Fruit fly (Drosophila melanogaster) whole organism, embryonic: ENCODE data around the gene TwdlX.

Experiments used
- Abd-B ChIP-seq: fragments of 200-800 bp; sonication (Bioruptor generic); optimal IDR thresholded peaks from 2 replicates; lab custom pipeline; 2018; ENCODE audit warnings: missing biosample characterization, mild to moderate bottlenecking, missing genetic modification characterization, moderate library complexity
- CG13894 ChIP-seq: fragments of 200-800 bp; sonication (Bioruptor generic); optimal IDR thresholded peaks from 3 replicates; lab custom pipeline; 2018; ENCODE audit warnings: missing biosample characterization, mild to moderate bottlenecking, missing genetic modification characterization, moderate library complexity
- CG15269 ChIP-seq: fragments of 200-800 bp; sonication (Bioruptor generic); optimal IDR thresholded peaks from 2 replicates; lab custom pipeline; 2018; ENCODE audit warnings: missing biosample characterization, mild to moderate bottlenecking, missing genetic modification characterization, moderate library complexity
- CG16779 ChIP-seq: fragments of 200-800 bp; sonication (Bioruptor generic); IDR thresholded peaks from 2 replicates; pipeline ENCODE4 v1.3.6; 2022; ENCODE audit warnings: missing biosample characterization, missing genetic modification characterization
- CG18599 ChIP-seq: fragments of 200-800 bp; sonication (Bioruptor generic); optimal IDR thresholded peaks from 3 replicates; lab custom pipeline; 2017; ENCODE audit warnings: missing biosample characterization, missing genetic modification characterization, mild to moderate bottlenecking, moderate library complexity, missing genetic modification reagents
- CG2116 ChIP-seq: fragments of 200-800 bp; sonication (Bioruptor generic); optimal IDR thresholded peaks from 3 replicates; lab custom pipeline; 2018; ENCODE audit warnings: missing biosample characterization, mild to moderate bottlenecking, missing genetic modification characterization
- CG2129 ChIP-seq: fragments of 200-800 bp; sonication (Bioruptor generic); IDR thresholded peaks from 2 replicates; pipeline ENCODE4 v1.3.6; 2022; ENCODE audit warnings: missing biosample characterization, missing genetic modification characterization; ENCODE audit not compliant: partially characterized antibody
- CG34376 ChIP-seq: fragments of 200-800 bp; sonication (Bioruptor generic); optimal IDR thresholded peaks from 2 replicates; lab custom pipeline; 2018; ENCODE audit warnings: missing biosample characterization, mild to moderate bottlenecking, missing genetic modification characterization
- CG4282 ChIP-seq: fragments of 200-800 bp; sonication (Bioruptor generic); optimal IDR thresholded peaks from 2 replicates; lab custom pipeline; 2016; ENCODE audit warnings: missing biosample characterization, missing genetic modification characterization
- CG4617 ChIP-seq: fragments of 200-800 bp; sonication (Bioruptor generic); optimal IDR thresholded peaks from 3 replicates; lab custom pipeline; 2016; ENCODE audit warnings: missing biosample characterization, missing genetic modification characterization, borderline replicate concordance
- CG6854 ChIP-seq: fragments of 200-800 bp; sonication (Bioruptor generic); optimal IDR thresholded peaks from 3 replicates; lab custom pipeline; 2017; ENCODE audit warnings: missing biosample characterization, mild to moderate bottlenecking, missing genetic modification characterization
- CG7745 ChIP-seq: fragments of 200-800 bp; sonication (Bioruptor generic); optimal IDR thresholded peaks from 2 replicates; lab custom pipeline; 2018; ENCODE audit warnings: missing biosample characterization, mild to moderate bottlenecking, missing genetic modification characterization, moderate library complexity
- CG9817 ChIP-seq: fragments of 200-800 bp; sonication (Bioruptor generic); optimal IDR thresholded peaks from 2 replicates; lab custom pipeline; 2018; ENCODE audit warnings: missing biosample characterization, mild to moderate bottlenecking, missing genetic modification characterization, moderate library complexity
- CkIIα-i1 ChIP-seq: fragments of 200-800 bp; sonication (Bioruptor generic); IDR thresholded peaks from 2 replicates; pipeline ENCODE4 v1.3.6; 2022; ENCODE audit warnings: missing biosample characterization, missing genetic modification characterization
- D19A ChIP-seq: fragments of 200-800 bp; optimal IDR thresholded peaks from 3 replicates; lab custom pipeline; 2019; ENCODE audit warnings: missing biosample characterization, mild to moderate bottlenecking, missing genetic modification characterization, moderate library complexity
- Dfd ChIP-seq, 2 experiments: fragments of >200 bp; optimal IDR thresholded peaks; 2 replicates each; lab custom pipeline; 2017; ENCODE audit warnings: missing biosample characterization in 2 of 2, missing genetic modification characterization in 2 of 2
- ERR ChIP-seq: fragments of 200-800 bp; sonication (Bioruptor generic); optimal IDR thresholded peaks from 2 replicates; lab custom pipeline; 2016; ENCODE audit warnings: missing biosample characterization, missing genetic modification characterization
- HmgD ChIP-seq: fragments of 200-800 bp; sonication (Bioruptor generic); optimal IDR thresholded peaks from 3 replicates; lab custom pipeline; 2016; ENCODE audit warnings: missing biosample characterization, missing genetic modification characterization
- Kr ChIP-seq: fragments of 200-800 bp; sonication (Bioruptor generic); optimal IDR thresholded peaks from 2 replicates; lab custom pipeline; 2017; ENCODE audit warnings: missing biosample characterization, mild to moderate bottlenecking, missing genetic modification characterization
- Med ChIP-seq: fragments of 200-800 bp; sonication (Bioruptor generic); peaks from one replicate; lab custom pipeline; 2016; ENCODE audit warnings: missing biosample characterization, missing genetic modification characterization, mild to moderate bottlenecking, inconsistent platforms, moderate library complexity
- NK7.1 ChIP-seq: fragments of 200-800 bp; sonication (Bioruptor generic); optimal IDR thresholded peaks from 3 replicates; lab custom pipeline; 2016; ENCODE audit warnings: missing biosample characterization, missing genetic modification characterization
- PHDP ChIP-seq: fragments of 200-800 bp; sonication (Bioruptor generic); optimal IDR thresholded peaks from 3 replicates; lab custom pipeline; 2018; ENCODE audit warnings: missing biosample characterization, mild to moderate bottlenecking, missing genetic modification characterization, moderate library complexity
- Pdp1 ChIP-seq, 2 experiments: fragments of 200-800 bp; sonication (Bioruptor generic); optimal IDR thresholded peaks; 3 replicates each; lab custom pipeline; 2016; ENCODE audit warnings: missing biosample characterization in 2 of 2, missing genetic modification characterization in 2 of 2, mild to moderate bottlenecking in 1 of 2, moderate library complexity in 1 of 2
- br ChIP-seq: fragments of >200 bp; optimal IDR thresholded peaks from 2 replicates; lab custom pipeline; 2017
- chn ChIP-seq: fragments of 200-800 bp; sonication (Bioruptor generic); optimal IDR thresholded peaks from 2 replicates; lab custom pipeline; 2016; ENCODE audit warnings: missing biosample characterization, missing genetic modification characterization
- dmrt99B ChIP-seq: fragments of 200-800 bp; sonication (Bioruptor generic); optimal IDR thresholded peaks from 2 replicates; lab custom pipeline; 2018; ENCODE audit warnings: missing biosample characterization, mild to moderate bottlenecking, missing genetic modification characterization, moderate library complexity
- exex ChIP-seq: fragments of 200-800 bp; sonication (Bioruptor generic); optimal IDR thresholded peaks from 4 replicates; lab custom pipeline; 2018; ENCODE audit warnings: missing biosample characterization, mild to moderate bottlenecking, missing genetic modification characterization, moderate library complexity
- grn ChIP-seq: fragments of 200-800 bp; sonication (Bioruptor generic); optimal IDR thresholded peaks from 3 replicates; lab custom pipeline; 2017; ENCODE audit warnings: missing biosample characterization, missing genetic modification characterization
- ind ChIP-seq: fragments of 200-800 bp; sonication (Bioruptor generic); optimal IDR thresholded peaks from 3 replicates; lab custom pipeline; 2016; ENCODE audit warnings: missing biosample characterization, missing genetic modification characterization
- kni ChIP-seq: fragments of 200-800 bp; sonication (Bioruptor generic); optimal IDR thresholded peaks from 3 replicates; lab custom pipeline; 2017; ENCODE audit warnings: mild to moderate bottlenecking, missing biosample characterization, missing genetic modification reagents, missing genetic modification characterization
- mirr ChIP-seq: fragments of 200-800 bp; sonication (Bioruptor generic); optimal IDR thresholded peaks from 3 replicates; lab custom pipeline; 2018; ENCODE audit warnings: missing biosample characterization, mild to moderate bottlenecking, missing genetic modification characterization
- pan ChIP-seq, 4 experiments: fragments of >200 bp in 3 of 4; fragments of 200-800 bp in 1 of 4; sonication (Bioruptor generic) in 1 of 4; optimal IDR thresholded peaks in 3 of 4; IDR thresholded peaks in 1 of 4; 2 replicates each; pipeline versions ENCODE4 v1.3.6 to Lab custom; 2017 to 2022; ENCODE audit warnings: missing biosample characterization in 2 of 4, missing genetic modification characterization in 2 of 4, mixed read lengths in 1 of 4
- pb ChIP-seq: fragments of 200-800 bp; sonication (Bioruptor generic); optimal IDR thresholded peaks from 3 replicates; lab custom pipeline; 2016; ENCODE audit warnings: missing biosample characterization, missing genetic modification characterization
- pho ChIP-seq: fragments of 200-800 bp; sonication (Bioruptor generic); optimal IDR thresholded peaks from 2 replicates; lab custom pipeline; 2016; ENCODE audit warnings: missing biosample characterization, missing genetic modification characterization
- pum ChIP-seq: fragments of 200-800 bp; sonication (Bioruptor generic); optimal IDR thresholded peaks from 2 replicates; lab custom pipeline; 2016; ENCODE audit warnings: missing biosample characterization, missing genetic modification characterization
- ranshi ChIP-seq: fragments of 200-800 bp; sonication (Bioruptor generic); IDR thresholded peaks from 2 replicates; pipeline ENCODE4 v1.3.6; 2022; ENCODE audit warnings: missing biosample characterization, missing genetic modification characterization
- sd ChIP-seq: fragments of 200-800 bp; sonication (Bioruptor generic); optimal IDR thresholded peaks from 3 replicates; lab custom pipeline; 2018; ENCODE audit warnings: missing biosample characterization, mild to moderate bottlenecking, missing genetic modification characterization, moderate library complexity
- slbo ChIP-seq: fragments of 200-800 bp; sonication (Bioruptor generic); IDR thresholded peaks from 2 replicates; pipeline ENCODE4 v1.3.6; 2022; ENCODE audit warnings: missing biosample characterization, missing genetic modification characterization
- sug ChIP-seq: fragments of 200-800 bp; optimal IDR thresholded peaks from 2 replicates; lab custom pipeline; 2019; ENCODE audit warnings: missing biosample characterization, mild to moderate bottlenecking, missing genetic modification characterization, moderate library complexity
- tna ChIP-seq: fragments of 200-800 bp; sonication (Bioruptor generic); IDR thresholded peaks from 2 replicates; pipeline ENCODE4 v1.3.6; 2022; ENCODE audit warnings: missing biosample characterization, missing genetic modification characterization; ENCODE audit not compliant: partially characterized antibody
- wor ChIP-seq: fragments of 200-800 bp; sonication (Bioruptor generic); IDR thresholded peaks from 2 replicates; pipeline ENCODE4 v1.3.6; 2022; ENCODE audit warnings: missing biosample characterization, missing genetic modification characterization
- yki ChIP-seq: fragments of >200 bp; optimal IDR thresholded peaks from 3 replicates; lab custom pipeline; 2018

TwdlX gene

dm6 chrX:16746824-16747223 lies 15.9 kb downstream of the TwdlX start (continued):
- TF ChIP-seq CG4282 (no peak), NK7.1 (GFP tag; lab: Kevin White, UChicago) (no peak), sug (tag; lab: Kevin White, UChicago) (no peak), Abd-B (no peak), ERR (no peak), chn (no peak), PHDP (tag; lab: Kevin White, UChicago) (no peak), pum (no peak), ranshi (GFP tag; lab: Robert Waterston, UW) (no peak), Dfd (GFP tag; optimal IDR thresholded peaks at IDR 0.05; lab: Kevin White, UChicago) (no peak), pho (GFP tag; lab: Kevin White, UChicago) (no peak), CG2129 (GFP tag; lab: Robert Waterston, UW) (no peak), pb (GFP tag; lab: Kevin White, UChicago) (no peak), Kr (GFP tag; lab: Kevin White, UChicago) (no peak), HmgD (no peak), slbo (GFP tag; lab: Robert Waterston, UW) (no peak), pan (optimal IDR thresholded peaks at IDR 0.05; lab: Kevin White, UChicago) (no peak), pan (GFP tag; optimal IDR thresholded peaks at IDR 0.05 in 1 of 2, IDR thresholded peaks at IDR 0.05 in 1 of 2) (peak in 1 of 2 experiments; percentile 13), CG16779 (GFP tag; lab: Robert Waterston, UW) (no peak), CG4617 (no peak), D19A (tag; lab: Kevin White, UChicago) (no peak), Med (peak; percentile 72), dmrt99B (tag; lab: Kevin White, UChicago) (peak; percentile 30), ind (GFP tag; lab: Kevin White, UChicago) (no peak), br (lab: Kevin White, UChicago) (no peak), CG15269 (no peak), tna (no peak)
- TF ChIP-seq, all 482 proteins: peak for 26

dm6 chrX:16747467-16747866 lies 16.6 kb downstream of the TwdlX start:
- no peak for TF ChIP-seq yki (lab: Kevin White, UChicago)
- no peak for TF ChIP-seq kni (GFP tag; lab: Kevin White, UChicago)
- TF ChIP-seq wor (GFP tag; lab: Robert Waterston, UW): no peak
- TF ChIP-seq CG34376 (GFP tag; lab: Kevin White, UChicago): peak; percentile 82
- no peak for TF ChIP-seq CG9817 (tag; lab: Kevin White, UChicago)
- peak; percentile 58 for TF ChIP-seq sd (tag; lab: Kevin White, UChicago)
- TF ChIP-seq CG6854 (GFP tag; lab: Kevin White, UChicago): no peak
- peak; percentile 92 for TF ChIP-seq exex
- peak; percentile 61 for TF ChIP-seq mirr (GFP tag; lab: Kevin White, UChicago)
- TF ChIP-seq grn (GFP tag; lab: Kevin White, UChicago): peak; percentile 77
- TF ChIP-seq CG7745 (tag; lab: Kevin White, UChicago): no peak
- peak; percentile 8 for TF ChIP-seq CG13894 (tag; lab: Kevin White, UChicago)
- no peak for TF ChIP-seq CkIIα-i1
- TF ChIP-seq CG2116 (GFP tag; lab: Kevin White, UChicago): no peak
- peak; percentile 3 for TF ChIP-seq CG18599
- TF ChIP-seq sug (tag; lab: Kevin White, UChicago): peak; percentile 66
- peak in 1 of 2 experiments; percentile 29 for TF ChIP-seq Pdp1 (GFP tag; optimal IDR thresholded peaks at IDR 0.05; lab: Kevin White, UChicago)
